Worm (Caenorhabditis elegans): ENCODE results near the gene basl-1.

DNA sequence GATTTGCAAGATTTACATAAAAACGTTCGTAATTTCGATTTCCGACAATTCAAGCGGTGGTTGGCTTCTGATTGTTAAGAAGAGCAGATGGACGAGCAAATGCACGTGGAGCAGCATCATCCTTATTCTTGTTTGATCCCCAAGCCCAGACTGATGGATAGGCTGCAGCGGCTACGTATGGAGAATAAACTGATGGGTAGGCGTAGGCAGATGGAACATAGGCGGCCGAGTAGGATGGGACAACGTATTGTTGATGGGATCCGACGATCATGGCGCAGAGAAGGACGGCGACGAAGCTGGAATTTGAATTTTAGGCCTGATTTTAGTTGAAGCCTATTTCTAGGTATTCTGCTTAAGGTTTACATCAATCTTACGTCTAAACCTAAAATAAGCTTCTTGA lies 46.5 kb upstream of the basl-1 start:
- no peak for TF ChIP-seq ama-1 (optimal IDR thresholded peaks at IDR 0.05)
- no peak for TF ChIP-seq ama-1 (GFP tag; optimal IDR thresholded peaks at IDR 0.05)
- no peak for TF ChIP-seq unc-62 (GFP tag; optimal IDR thresholded peaks at IDR 0.05)
- no peak for TF ChIP-seq B0261.1 (tag; optimal IDR thresholded peaks at IDR 0.05)
- TF ChIP-seq mcd-1 (GFP tag; IDR thresholded peaks at IDR 0.05) = no peak
- TF ChIP-seq F49E8.2 (tag; optimal IDR thresholded peaks at IDR 0.05; ENCODE audit: insufficient read depth) = no peak
- no peak for TF ChIP-seq aptf-2 (GFP tag; conservative IDR thresholded peaks at IDR 0.05)
- TF ChIP-seq unc-130 (GFP tag; optimal IDR thresholded peaks at IDR 0.05) = no peak

All from whole organism, young adult.